Fruit fly (Drosophila melanogaster): Measurements from ENCODE around the gene spn-D.

The spn-D gene

DNA sequence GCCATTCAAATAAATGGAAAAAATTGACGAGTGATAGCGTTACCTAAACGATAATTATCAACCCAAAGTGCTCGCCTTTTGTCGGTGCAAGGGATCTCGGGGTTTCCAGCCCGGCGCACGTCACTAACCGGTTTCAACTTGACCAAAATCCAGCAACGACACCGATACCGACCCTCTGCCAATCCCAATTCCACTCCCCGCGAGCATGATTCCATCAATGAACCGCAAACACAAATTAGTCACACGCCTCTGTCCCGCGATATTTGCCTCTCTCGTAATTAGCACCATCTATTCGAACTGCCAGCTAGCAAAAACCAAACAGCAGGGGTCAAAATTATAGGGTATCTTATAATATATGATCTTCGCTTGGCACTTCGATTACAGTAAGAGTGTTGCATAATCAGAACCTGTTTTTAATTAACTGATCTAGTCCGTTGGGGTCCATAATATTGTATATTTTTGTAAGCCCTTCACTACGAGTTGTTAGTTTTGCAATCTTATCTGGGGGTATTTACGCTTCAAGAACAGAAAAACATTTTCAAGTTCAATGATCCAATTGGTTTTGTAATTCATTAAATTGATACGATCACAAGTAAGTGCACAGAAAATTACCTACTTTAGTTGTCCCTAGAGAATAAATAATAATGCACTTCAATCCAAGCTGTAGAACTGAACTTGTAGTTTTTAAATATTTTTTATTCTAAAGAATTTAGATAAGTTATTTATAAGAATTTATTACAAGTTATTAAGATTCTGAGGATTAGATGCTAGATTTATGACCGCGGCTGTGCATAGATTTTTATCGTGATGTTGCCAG, 12.2 kb upstream of the spn-D start (continued):
- TF ChIP-seq Eip78C (GFP tag) (peak; percentile 13), topi (GFP tag; optimal IDR thresholded peaks at IDR 0.05) (no peak), CG10669 (GFP tag; optimal IDR thresholded peaks at IDR 0.05) (peak; percentile 24), Eip93F (GFP tag; optimal IDR thresholded peaks at IDR 0.05) (no peak), lz (GFP tag; optimal IDR thresholded peaks at IDR 0.05) (no peak), spab (GFP tag; optimal IDR thresholded peaks at IDR 0.05) (peak; percentile 26), CG11902 (GFP tag; optimal IDR thresholded peaks at IDR 0.05) (peak; percentile 0), CG34406 (GFP tag; optimal IDR thresholded peaks at IDR 0.05) (peak; percentile 38), OdsH (GFP tag; optimal IDR thresholded peaks at IDR 0.05) (peak; percentile 29), fd85E (GFP tag; optimal IDR thresholded peaks at IDR 0.05) (no peak), Hr38 (GFP tag; optimal IDR thresholded peaks at IDR 0.05) (no peak), fd59A (GFP tag; optimal IDR thresholded peaks at IDR 0.05) (no peak), ss (GFP tag; optimal IDR thresholded peaks at IDR 0.05) (no peak), Sox14 (GFP tag; optimal IDR thresholded peaks at IDR 0.05) (peak; percentile 27), Sox102F (GFP tag; optimal IDR thresholded peaks at IDR 0.05) (no peak)

DNA sequence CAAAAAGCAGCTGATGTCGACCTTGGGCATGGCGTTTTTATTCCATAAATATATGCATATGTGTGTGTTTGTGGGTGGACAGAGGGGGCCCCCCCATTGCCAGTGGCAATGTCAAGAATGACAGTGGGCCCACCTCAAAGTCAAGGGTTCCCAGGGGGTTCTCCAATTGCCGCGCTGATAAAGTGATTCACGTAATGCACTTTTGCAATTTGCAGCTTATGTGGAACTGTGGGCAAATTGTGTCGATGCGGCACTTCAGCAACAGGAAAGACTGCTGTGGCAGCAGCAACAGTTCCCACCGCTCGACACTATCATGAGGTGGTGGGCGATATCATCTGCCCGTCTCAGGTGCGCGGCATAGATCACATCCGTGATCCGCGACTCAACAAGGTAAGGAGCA, 11.5 kb upstream of the spn-D start:
- TF ChIP-seq pdm3 (GFP tag; optimal IDR thresholded peaks at IDR 0.05) (no peak), vri (GFP tag; optimal IDR thresholded peaks at IDR 0.05) (no peak), dsx (GFP tag; optimal IDR thresholded peaks at IDR 0.05; ENCODE audit: poor library complexity, severe bottlenecking) (no peak), CG8632 (GFP tag; optimal IDR thresholded peaks at IDR 0.05) (no peak), CG3032 (tag; optimal IDR thresholded peaks at IDR 0.05) (no peak), CG6163 (GFP tag; IDR thresholded peaks at IDR 0.05) (no peak), Blimp-1 (GFP tag; optimal IDR thresholded peaks at IDR 0.05) (no peak), dac (GFP tag; optimal IDR thresholded peaks at IDR 0.05) (no peak), Smox (GFP tag; optimal IDR thresholded peaks at IDR 0.05) (no peak), Eip78C (GFP tag) (no peak)

DNA sequence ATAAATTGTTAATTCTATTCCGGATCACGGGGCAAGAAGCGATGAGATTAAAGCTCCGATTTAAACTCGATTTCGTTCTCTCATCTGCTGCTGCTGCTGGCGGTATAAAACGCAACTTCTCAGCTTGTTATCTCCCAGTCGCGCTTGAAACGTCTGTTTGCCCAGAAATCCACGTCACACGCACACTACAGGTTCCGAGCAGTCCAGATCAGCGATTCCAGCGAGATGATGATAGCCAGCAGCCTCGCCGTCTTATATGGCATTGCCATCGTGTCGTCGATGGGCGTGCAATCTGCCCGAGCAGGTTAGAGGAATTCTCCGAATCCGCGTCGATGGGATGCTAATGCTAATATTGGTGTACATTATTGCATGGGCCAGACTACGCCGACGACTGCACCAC, 7.7 kb upstream of the spn-D start, which contains the start of gene grass:
TSS of gene grass (plus strand) at position 135 of the 400 bp plus-strand sequence.
- TF ChIP-seq CG32006 (GFP tag; optimal IDR thresholded peaks at IDR 0.05) (no peak), svp (GFP tag) (peak; percentile 86), CG34406 (GFP tag; optimal IDR thresholded peaks at IDR 0.05) (no peak), fkh (GFP tag; optimal IDR thresholded peaks at IDR 0.05) (no peak), Eip78C (GFP tag) (peak; percentile 5), CG3032 (tag; optimal IDR thresholded peaks at IDR 0.05) (no peak), CG15336 (GFP tag; IDR thresholded peaks at IDR 0.05) (no peak), dac (GFP tag; optimal IDR thresholded peaks at IDR 0.05) (no peak), CG9139 (GFP tag; optimal IDR thresholded peaks at IDR 0.05) (no peak), acj6 (GFP tag; optimal IDR thresholded peaks at IDR 0.05) (no peak), esn (GFP tag; optimal IDR thresholded peaks at IDR 0.05) (no peak), CG1621 (tag; optimal IDR thresholded peaks at IDR 0.05) (peak; percentile 30)

DNA sequence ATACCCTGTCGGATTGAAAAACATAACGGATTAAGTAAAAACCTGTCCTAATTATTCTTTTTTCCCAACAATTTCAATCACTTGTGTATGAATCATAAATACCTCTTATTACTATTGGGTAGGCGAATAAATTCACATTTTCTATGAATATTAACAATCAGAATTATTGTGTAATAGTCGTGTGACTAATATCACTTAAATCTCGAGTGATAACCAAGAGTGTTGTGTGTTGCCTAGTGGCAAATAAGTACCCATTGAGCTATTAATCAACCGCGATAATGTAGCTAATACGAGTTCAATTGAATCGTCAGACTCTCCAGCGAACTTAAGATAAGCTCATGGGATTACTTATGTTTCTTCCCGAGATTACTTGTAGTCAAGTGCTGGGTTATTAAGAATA, 5.6 kb upstream of the spn-D start:
- TF ChIP-seq Eip75B (GFP tag; optimal IDR thresholded peaks at IDR 0.05): no peak
- TF ChIP-seq Hr39 (GFP tag; optimal IDR thresholded peaks at IDR 0.05): no peak
- TF ChIP-seq Hr38 (GFP tag; optimal IDR thresholded peaks at IDR 0.05): no peak
- no peak for TF ChIP-seq CG6792 (GFP tag; optimal IDR thresholded peaks at IDR 0.05)
- no peak for TF ChIP-seq lz (GFP tag; optimal IDR thresholded peaks at IDR 0.05)
- TF ChIP-seq esn (GFP tag; optimal IDR thresholded peaks at IDR 0.05): no peak
- TF ChIP-seq Eip93F (GFP tag; optimal IDR thresholded peaks at IDR 0.05): no peak
- TF ChIP-seq CG6808 (GFP tag; optimal IDR thresholded peaks at IDR 0.05): no peak
- no peak for TF ChIP-seq salr (GFP tag; optimal IDR thresholded peaks at IDR 0.05)
- TF ChIP-seq CG7368 (GFP tag; optimal IDR thresholded peaks at IDR 0.05): no peak
- TF ChIP-seq Ets21C (GFP tag; optimal IDR thresholded peaks at IDR 0.05): no peak

Measured in whole organism, prepupa.